Worm (Caenorhabditis elegans) whole organism, L4 larva: Measurements from ENCODE around the gene srj-22.

Source experiments
- D1046.2 ChIP-seq: fragments of 200-800 bp; sonication (Bioruptor generic); IDR thresholded peaks from 2 replicates; pipeline ENCODE4 v1.3.6; 2022; ENCODE audit warnings: missing genetic modification characterization, missing compliant biosample characterization
- F10B5.3 ChIP-seq: sonication (generic microtip); optimal IDR thresholded peaks from 2 replicates; lab custom pipeline; 2016; ENCODE audit warnings: mild to moderate bottlenecking, missing genetic modification characterization, missing compliant biosample characterization
- F37D6.2 ChIP-seq: sonication (generic microtip); optimal IDR thresholded peaks from 2 replicates; lab custom pipeline; 2016; ENCODE audit warnings: mild to moderate bottlenecking, missing genetic modification characterization, missing compliant biosample characterization
- F49E8.2 ChIP-seq: sonication (generic microtip); optimal IDR thresholded peaks from 2 replicates; lab custom pipeline; 2016; ENCODE audit warnings: missing compliant biosample characterization, mild to moderate bottlenecking, missing genetic modification characterization, borderline replicate concordance
- T20F7.1 ChIP-seq: fragments of 200-800 bp; sonication (Bioruptor generic); optimal IDR thresholded peaks from 2 replicates; lab custom pipeline; 2018; ENCODE audit warnings: mild to moderate bottlenecking, missing genetic modification characterization, missing compliant biosample characterization
- Y48G9A.11 ChIP-seq: fragments of 200-800 bp; sonication (Bioruptor generic); IDR thresholded peaks from 2 replicates; pipeline ENCODE4 v1.3.6; 2022; ENCODE audit warnings: missing genetic modification reagents, missing genetic modification characterization, missing compliant biosample characterization
- Y75B8A.6 ChIP-seq: fragments of 200-800 bp; sonication (Bioruptor generic); IDR thresholded peaks from 2 replicates; pipeline ENCODE4 v1.3.6; 2022; ENCODE audit warnings: missing genetic modification reagents, missing genetic modification characterization, missing compliant biosample characterization
- ZK337.2 ChIP-seq: fragments of 200-800 bp; sonication (Bioruptor generic); IDR thresholded peaks from 2 replicates; pipeline ENCODE4 v1.3.6; 2022; ENCODE audit warnings: missing genetic modification reagents, missing genetic modification characterization, missing compliant biosample characterization
- ZK546.5 ChIP-seq, 2 experiments: sonication (generic microtip); optimal IDR thresholded peaks; 2 replicates each; lab custom pipeline; 2017; ENCODE audit warnings: missing biosample characterization in 2 of 2, missing genetic modification characterization in 2 of 2
- aha-1 ChIP-seq: fragments of 150-350 bp; peaks from one replicate; lab custom pipeline; 2014; ENCODE audit warnings: missing biosample characterization, missing genetic modification characterization
- ama-1 ChIP-seq: fragments of 150-350 bp; optimal IDR thresholded peaks from 2 replicates; lab custom pipeline; 2014; ENCODE audit warnings: inconsistent platforms, mixed read lengths
- ceh-32 ChIP-seq: sonication (generic microtip); optimal IDR thresholded peaks from 2 replicates; lab custom pipeline; 2016; ENCODE audit warnings: mild to moderate bottlenecking, missing genetic modification characterization, missing compliant biosample characterization; ENCODE audit not compliant: poor library complexity
- ceh-44 ChIP-seq: fragments of 200-800 bp; sonication (Bioruptor generic); IDR thresholded peaks from 2 replicates; pipeline ENCODE4 v1.3.6; 2022; ENCODE audit warnings: missing genetic modification reagents, missing genetic modification characterization, missing compliant biosample characterization
- ceh-82 ChIP-seq: sonication (generic microtip); optimal IDR thresholded peaks from 2 replicates; lab custom pipeline; 2017; ENCODE audit warnings: missing biosample characterization, missing genetic modification characterization
- ces-1 ChIP-seq: fragments of 150-350 bp; sonication (generic microtip); optimal IDR thresholded peaks from 4 replicates; lab custom pipeline; 2014; ENCODE audit warnings: missing biosample characterization, missing genetic modification reagents, missing genetic modification characterization
- cey-2 ChIP-seq: sonication (generic microtip); optimal IDR thresholded peaks from 3 replicates; lab custom pipeline; 2017; ENCODE audit warnings: missing genetic modification characterization, mild to moderate bottlenecking, missing compliant biosample characterization, antibody characterized with exemption, borderline replicate concordance; ENCODE audit not compliant: insufficient read depth
- ctbp-1 ChIP-seq: fragments of 200-800 bp; sonication (Bioruptor generic); IDR thresholded peaks from 2 replicates; pipeline ENCODE4 v1.3.6; 2022; ENCODE audit warnings: missing genetic modification reagents, missing genetic modification characterization, missing compliant biosample characterization
- daf-19 ChIP-seq: fragments of 200-800 bp; sonication (Bioruptor generic); conservative IDR thresholded peaks from 2 replicates; pipeline ENCODE4 v1.3.6; 2022; ENCODE audit warnings: missing genetic modification characterization, missing compliant biosample characterization
- daf-8 ChIP-seq: fragments of 200-800 bp; sonication (Bioruptor generic); IDR thresholded peaks from 2 replicates; pipeline ENCODE4 v1.3.6; 2022; ENCODE audit warnings: missing genetic modification characterization, missing compliant biosample characterization
- dmd-6 ChIP-seq: fragments of 200-800 bp; sonication (Bioruptor generic); IDR thresholded peaks from 2 replicates; pipeline ENCODE4 v1.3.6; 2022; ENCODE audit warnings: missing genetic modification reagents, missing genetic modification characterization, missing compliant biosample characterization
- dmd-9 ChIP-seq: fragments of 200-800 bp; sonication (Bioruptor generic); IDR thresholded peaks from 2 replicates; pipeline ENCODE4 v1.3.6; 2022; ENCODE audit warnings: missing genetic modification reagents, missing genetic modification characterization, missing compliant biosample characterization
- duxl-1 ChIP-seq: sonication (generic microtip); optimal IDR thresholded peaks from 2 replicates; lab custom pipeline; 2016; ENCODE audit warnings: mild to moderate bottlenecking, missing genetic modification characterization, moderate library complexity, missing compliant biosample characterization; ENCODE audit not compliant: poor library complexity
- gei-8 ChIP-seq: fragments of 200-800 bp; sonication (Bioruptor generic); optimal IDR thresholded peaks from 2 replicates; lab custom pipeline; 2018; ENCODE audit warnings: mild to moderate bottlenecking, missing genetic modification characterization, missing compliant biosample characterization
- hif-1 ChIP-seq, 2 experiments: sonication (generic microtip); optimal IDR thresholded peaks; 2 replicates each; lab custom pipeline; 2016 to 2017; ENCODE audit warnings: missing compliant biosample characterization in 2 of 2, missing genetic modification characterization in 2 of 2, missing genetic modification reagents in 2 of 2, missing genotype in 2 of 2, mild to moderate bottlenecking in 1 of 2
- hmg-1.1 ChIP-seq: fragments of 200-800 bp; sonication (Bioruptor generic); IDR thresholded peaks from 2 replicates; pipeline ENCODE4 v1.3.6; 2022; ENCODE audit warnings: missing genetic modification reagents, missing genetic modification characterization, missing compliant biosample characterization
- lin-13 ChIP-seq: fragments of 150-350 bp; optimal IDR thresholded peaks from 2 replicates; lab custom pipeline; 2014; ENCODE audit warnings: missing biosample characterization, missing genetic modification reagents, missing genetic modification characterization
- lsy-2 ChIP-seq, 2 experiments: fragments of 150-350 bp in 1 of 2; sonication (generic microtip) in 1 of 2; optimal IDR thresholded peaks; 2 replicates each; lab custom pipeline; 2014 to 2017; ENCODE audit warnings: missing biosample characterization in 2 of 2, missing genetic modification characterization in 2 of 2
- madf-9 ChIP-seq: fragments of 200-800 bp; sonication (Bioruptor generic); conservative IDR thresholded peaks from 2 replicates; pipeline ENCODE4 v1.3.6; 2022; ENCODE audit warnings: missing genetic modification reagents, missing genetic modification characterization, missing compliant biosample characterization
- mxl-2 ChIP-seq: fragments of 200-800 bp; sonication (Bioruptor generic); conservative IDR thresholded peaks from 2 replicates; pipeline ENCODE4 v1.3.6; 2022; ENCODE audit warnings: missing genetic modification reagents, missing genetic modification characterization, missing compliant biosample characterization
- nhr-10 ChIP-seq: fragments of 150-350 bp; optimal IDR thresholded peaks from 2 replicates; lab custom pipeline; 2014; ENCODE audit warnings: missing biosample characterization, missing genetic modification characterization
- nhr-102 ChIP-seq: sonication (generic microtip); optimal IDR thresholded peaks from 2 replicates; lab custom pipeline; 2016; ENCODE audit warnings: mild to moderate bottlenecking, missing genetic modification characterization, moderate library complexity, missing compliant biosample characterization
- nhr-11 ChIP-seq: fragments of 150-350 bp; optimal IDR thresholded peaks from 2 replicates; lab custom pipeline; 2014; ENCODE audit warnings: missing biosample characterization, missing genetic modification characterization
- nhr-25 ChIP-seq: sonication (generic microtip); optimal IDR thresholded peaks from 2 replicates; lab custom pipeline; 2017; ENCODE audit warnings: missing genetic modification characterization, mild to moderate bottlenecking, missing compliant biosample characterization, antibody characterized with exemption, moderate library complexity, borderline replicate concordance; ENCODE audit not compliant: insufficient read depth
- nhr-28 ChIP-seq: fragments of 150-350 bp; optimal IDR thresholded peaks from 2 replicates; lab custom pipeline; 2014; ENCODE audit warnings: missing biosample characterization, missing genetic modification characterization
- nhr-42 ChIP-seq: fragments of 200-800 bp; sonication (Bioruptor generic); IDR thresholded peaks from 2 replicates; pipeline ENCODE4 v1.3.6; 2022; ENCODE audit warnings: missing genetic modification characterization, missing compliant biosample characterization
- nhr-6 ChIP-seq: fragments of 150-350 bp; optimal IDR thresholded peaks from 2 replicates; lab custom pipeline; 2014; ENCODE audit warnings: missing biosample characterization, missing genetic modification characterization
- nhr-77 ChIP-seq: fragments of 150-350 bp; optimal IDR thresholded peaks from 2 replicates; lab custom pipeline; 2014; ENCODE audit warnings: missing biosample characterization, missing genetic modification characterization
- pha-4 ChIP-seq, 2 experiments: fragments of 150-350 bp in 1 of 2; fragments of 200-800 bp in 1 of 2; sonication (Bioruptor generic) in 1 of 2; IDR thresholded peaks in 1 of 2; optimal IDR thresholded peaks in 1 of 2; 2 replicates each; pipeline versions ENCODE4 v1.3.6 to Lab custom; 2014 to 2022; ENCODE audit warnings: missing genetic modification characterization in 2 of 2, missing genetic modification reagents in 2 of 2, missing biosample characterization in 1 of 2, missing compliant biosample characterization in 1 of 2
- pqm-1 ChIP-seq: sonication (generic microtip); optimal IDR thresholded peaks from 2 replicates; lab custom pipeline; 2017; ENCODE audit warnings: missing biosample characterization, missing genetic modification characterization
- rbr-2 ChIP-seq: sonication (generic microtip); optimal IDR thresholded peaks from 2 replicates; lab custom pipeline; 2016; ENCODE audit warnings: missing genotype, missing genetic modification characterization, missing compliant biosample characterization
- saeg-2 ChIP-seq: fragments of 200-800 bp; sonication (Bioruptor generic); IDR thresholded peaks from 2 replicates; pipeline ENCODE4 v1.3.6; 2022; ENCODE audit warnings: missing genetic modification reagents, missing genetic modification characterization, missing compliant biosample characterization
- sdz-12 ChIP-seq: fragments of 200-800 bp; sonication (Bioruptor generic); optimal IDR thresholded peaks from 2 replicates; lab custom pipeline; 2018; ENCODE audit warnings: mild to moderate bottlenecking, missing genetic modification characterization, missing compliant biosample characterization
- set-16 ChIP-seq: fragments of 200-800 bp; sonication (Bioruptor generic); IDR thresholded peaks from 2 replicates; pipeline ENCODE4 v1.3.6; 2022; ENCODE audit warnings: missing genetic modification reagents, missing genetic modification characterization, missing compliant biosample characterization
- tag-97 ChIP-seq: fragments of 200-800 bp; sonication (Bioruptor generic); IDR thresholded peaks from 2 replicates; pipeline ENCODE4 v1.3.6; 2022; ENCODE audit warnings: missing genetic modification characterization, missing compliant biosample characterization
- unc-130 ChIP-seq: sonication (generic microtip); optimal IDR thresholded peaks from 2 replicates; lab custom pipeline; 2016; ENCODE audit warnings: missing genetic modification reagents, missing genetic modification characterization, missing compliant biosample characterization
- vab-7 ChIP-seq: fragments of 200-800 bp; sonication (Bioruptor generic); IDR thresholded peaks from 2 replicates; pipeline ENCODE4 v1.3.6; 2022; ENCODE audit warnings: missing genetic modification reagents, missing genetic modification characterization, missing compliant biosample characterization
- zfp-2 ChIP-seq: sonication (generic microtip); optimal IDR thresholded peaks from 2 replicates; lab custom pipeline; 2016; ENCODE audit warnings: mild to moderate bottlenecking, missing genetic modification characterization, missing compliant biosample characterization
- zfp-3 ChIP-seq: fragments of 200-800 bp; sonication (Bioruptor generic); conservative IDR thresholded peaks from 2 replicates; pipeline ENCODE4 v1.3.6; 2022; ENCODE audit warnings: missing genetic modification reagents, missing genetic modification characterization, missing compliant biosample characterization
- ztf-11 ChIP-seq: fragments of 150-350 bp; optimal IDR thresholded peaks from 2 replicates; lab custom pipeline; 2014; ENCODE audit warnings: missing biosample characterization, missing genetic modification characterization
- ztf-7 ChIP-seq: fragments of 150-350 bp; optimal IDR thresholded peaks from 2 replicates; lab custom pipeline; 2014; ENCODE audit warnings: missing biosample characterization, missing genetic modification characterization

Gene srj-22

DNA sequence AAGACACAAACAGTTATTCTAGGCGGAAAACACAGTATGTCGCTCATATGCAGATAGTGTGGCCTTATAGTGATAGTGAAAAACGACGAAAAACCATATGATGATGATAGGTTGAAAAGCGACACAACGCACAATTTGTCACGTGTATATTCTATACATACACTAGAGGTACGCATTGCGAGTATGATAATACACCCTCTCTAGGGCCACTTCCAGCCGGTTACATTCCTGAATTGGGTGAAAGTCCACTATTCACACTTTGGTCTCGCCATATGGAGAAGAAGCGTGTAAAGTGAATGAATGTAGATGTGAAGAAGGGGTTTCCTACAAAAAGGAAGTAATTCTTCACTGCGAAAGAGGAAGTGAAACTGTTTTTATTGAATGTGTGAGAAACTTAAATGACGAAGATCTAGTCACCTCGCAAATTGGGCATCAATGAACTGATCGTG is 14.1 kb downstream of the srj-22 start:
- TF ChIP-seq mxl-2 (GFP tag; lab: Robert Waterston, UW) (no peak), set-16 (GFP tag; lab: Robert Waterston, UW) (no peak), daf-19 (GFP tag; lab: Robert Waterston, UW) (no peak), ces-1 (GFP tag; lab: Kevin White, UChicago) (no peak), ctbp-1 (no peak), unc-130 (GFP tag; lab: Kevin White, UChicago) (no peak), ZK546.5 (tag; optimal IDR thresholded peaks at IDR 0.05; lab: Kevin White, UChicago) (no peak), nhr-102 (tag; lab: Kevin White, UChicago) (peak; percentile 39), F10B5.3 (tag; lab: Kevin White, UChicago) (no peak), zfp-2 (tag; lab: Kevin White, UChicago) (no peak), gei-8 (GFP tag; lab: Kevin White, UChicago) (peak; percentile 23), nhr-77 (tag; lab: Kevin White, UChicago) (peak; percentile 14), ztf-7 (tag; lab: Kevin White, UChicago) (no peak), zfp-3 (GFP tag; lab: Robert Waterston, UW) (no peak), F49E8.2 (tag; lab: Kevin White, UChicago) (no peak), Y48G9A.11 (GFP tag; lab: Robert Waterston, UW) (no peak), D1046.2 (GFP tag; lab: Robert Waterston, UW) (no peak), ztf-11 (tag; lab: Kevin White, UChicago) (no peak), nhr-6 (tag; lab: Kevin White, UChicago) (no peak), nhr-11 (no peak), saeg-2 (GFP tag; lab: Robert Waterston, UW) (0 out of 2 replicates have a peak, but pooled peaks have one; percentile 31), hmg-1.1 (GFP tag; lab: Robert Waterston, UW) (0 out of 2 replicates have a peak, but pooled peaks have one; percentile 21), dmd-6 (GFP tag; lab: Robert Waterston, UW) (peak; percentile 87), hif-1 (tag; optimal IDR thresholded peaks at IDR 0.05; lab: Kevin White, UChicago) (peak in 1 of 2 experiments; percentile 10), nhr-25 (no peak), nhr-28 (tag; lab: Kevin White, UChicago) (peak; percentile 99), lsy-2 (tag; optimal IDR thresholded peaks at IDR 0.05; lab: Kevin White, UChicago) (peak in 1 of 2 experiments; percentile 47), ama-1 (no peak), ZK337.2 (no peak), daf-8 (no peak), ceh-82 (tag; lab: Kevin White, UChicago) (no peak), vab-7 (GFP tag; lab: Robert Waterston, UW) (no peak), sdz-12 (GFP tag; lab: Kevin White, UChicago) (no peak), T20F7.1 (GFP tag; lab: Kevin White, UChicago) (peak; percentile 2), nhr-10 (tag; lab: Kevin White, UChicago) (peak; percentile 53), dmd-9 (no peak), ceh-32 (tag; lab: Kevin White, UChicago) (no peak), tag-97 (GFP tag; lab: Robert Waterston, UW) (no peak), aha-1 (no peak), duxl-1 (no peak), pha-4 (GFP tag; IDR thresholded peaks at IDR 0.05; lab: Robert Waterston, UW) (0 out of 2 replicates have a peak, but pooled peaks have one; percentile 11), pha-4 (tag; optimal IDR thresholded peaks at IDR 0.05; lab: Kevin White, UChicago) (no peak), pqm-1 (tag; lab: Kevin White, UChicago) (peak; percentile 84), ceh-44 (GFP tag; lab: Robert Waterston, UW) (no peak), rbr-2 (no peak), cey-2 (tag; lab: Kevin White, UChicago) (peak; percentile 46), lin-13 (GFP tag; lab: Kevin White, UChicago) (peak; percentile 27), madf-9 (no peak), nhr-42 (no peak), F37D6.2 (no peak), Y75B8A.6 (GFP tag; lab: Robert Waterston, UW) (no peak)
